Worm (Caenorhabditis elegans) whole organism, L4/young adult: ENCODE measurements around the gene calf-1.

Source experiments
- dao-5 ChIP-seq: sonication (generic microtip); optimal IDR thresholded peaks from 2 replicates; lab custom pipeline; 2016; ENCODE audit warnings: missing genotype, missing genetic modification characterization, moderate library complexity, missing compliant biosample characterization
- him-1 ChIP-seq: sonication (generic microtip); optimal IDR thresholded peaks from 2 replicates; lab custom pipeline; 2016; ENCODE audit warnings: missing genotype, missing genetic modification reagents, missing genetic modification characterization, missing compliant biosample characterization

DNA sequence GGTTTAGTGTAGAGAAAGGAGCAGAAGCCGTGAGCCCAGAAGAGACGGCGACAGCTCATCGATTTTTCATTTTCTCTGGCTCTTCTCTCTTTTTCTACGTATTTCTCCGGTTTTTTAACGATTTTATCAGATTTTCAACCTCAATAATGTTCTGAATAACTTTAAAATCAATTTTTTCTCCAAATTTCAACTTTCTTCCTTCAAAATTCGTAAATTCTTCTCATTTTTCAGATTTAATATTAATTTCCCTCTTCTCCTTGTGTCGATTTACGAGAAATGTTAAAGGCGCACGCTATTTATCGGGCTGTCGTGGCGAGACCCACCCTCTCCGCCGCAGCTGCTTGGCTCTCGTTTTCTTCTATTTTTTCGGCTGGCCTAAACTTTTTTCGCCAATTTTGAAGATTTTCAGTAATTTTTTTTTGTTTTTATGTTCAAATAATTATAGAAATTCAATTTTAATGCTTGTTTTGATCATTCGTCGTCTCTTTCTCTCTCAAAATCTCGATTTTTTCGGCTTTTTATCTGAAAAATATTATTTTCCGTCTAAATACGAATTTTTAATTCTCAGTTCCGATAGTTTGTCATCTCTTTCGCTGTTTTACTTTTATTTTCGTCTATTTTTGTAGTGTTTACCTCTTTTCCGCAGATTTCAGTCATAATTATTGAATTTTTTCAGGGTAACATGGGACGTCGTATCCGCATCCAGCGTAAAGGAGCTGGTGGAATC lies at the start of gene calf-1, which contains the start of gene rpl-2:
- TF ChIP-seq dao-5 (tag; lab: Kevin White, UChicago) (no peak), him-1 (tag; lab: Kevin White, UChicago) (no peak)
